Worm (Caenorhabditis elegans) whole organism, L1 larva: Measurements from ENCODE around the gene lgg-3.

ENCODE experiments used
- C04F5.9 ChIP-seq: sonication (generic microtip); optimal IDR thresholded peaks from 2 replicates; lab custom pipeline; 2016; ENCODE audit warnings: missing genetic modification characterization, missing compliant biosample characterization
- C16A3.4 ChIP-seq: fragments of 150-350 bp; optimal IDR thresholded peaks from 2 replicates; lab custom pipeline; 2014; ENCODE audit warnings: missing biosample characterization, missing genetic modification characterization
- C34B4.2 ChIP-seq: sonication (generic microtip); optimal IDR thresholded peaks from 2 replicates; lab custom pipeline; 2017; ENCODE audit warnings: mild to moderate bottlenecking, missing genetic modification characterization, missing compliant biosample characterization
- F16B12.6 ChIP-seq: fragments of 150-350 bp; optimal IDR thresholded peaks from 2 replicates; lab custom pipeline; 2014; ENCODE audit warnings: missing biosample characterization, missing genetic modification characterization
- Y116A8C.19 ChIP-seq: sonication (generic microtip); optimal IDR thresholded peaks from 2 replicates; lab custom pipeline; 2016; ENCODE audit warnings: missing compliant biosample characterization, missing genetic modification characterization, borderline replicate concordance
- aha-1 ChIP-seq: fragments of 150-350 bp; optimal IDR thresholded peaks from 2 replicates; lab custom pipeline; 2014; ENCODE audit warnings: missing biosample characterization, missing genetic modification characterization
- ceh-63 ChIP-seq: fragments of 200-800 bp; sonication (Bioruptor generic); optimal IDR thresholded peaks from 2 replicates; lab custom pipeline; 2018; ENCODE audit warnings: mild to moderate bottlenecking, missing genetic modification characterization, missing compliant biosample characterization
- ceh-8 ChIP-seq: fragments of 200-800 bp; sonication (Bioruptor generic); optimal IDR thresholded peaks from 2 replicates; lab custom pipeline; 2018; ENCODE audit warnings: mild to moderate bottlenecking, missing genetic modification characterization, moderate library complexity, missing compliant biosample characterization
- ceh-82 ChIP-seq, 3 experiments: fragments of 150-350 bp in 1 of 3; sonication (generic microtip) in 2 of 3; optimal IDR thresholded peaks; 2 replicates each; lab custom pipeline; 2014 to 2017; ENCODE audit warnings: missing biosample characterization in 3 of 3, missing genetic modification characterization in 3 of 3
- dsc-1 ChIP-seq: sonication (generic microtip); optimal IDR thresholded peaks from 2 replicates; lab custom pipeline; 2016; ENCODE audit warnings: mild to moderate bottlenecking, missing genetic modification characterization, missing compliant biosample characterization
- efl-1 ChIP-seq, 4 experiments: fragments of 150-350 bp; optimal IDR thresholded peaks in 3 of 4; peaks in 1 of 4; 1 replicate in 1 of 4; 2 replicates in 3 of 4; lab custom pipeline; 2014; ENCODE audit warnings: missing biosample characterization in 2 of 4, missing genetic modification characterization in 2 of 4, missing genetic modification reagents in 2 of 4
- egl-13 ChIP-seq: sonication (generic microtip); optimal IDR thresholded peaks from 2 replicates; lab custom pipeline; 2016; ENCODE audit warnings: missing genotype, missing genetic modification reagents, missing genetic modification characterization, missing compliant biosample characterization
- egl-27 ChIP-seq, 2 experiments: fragments of 150-350 bp in 1 of 2; sonication (generic microtip); optimal IDR thresholded peaks; 3 replicates each; lab custom pipeline; 2017 to 2018; ENCODE audit warnings: missing biosample characterization in 2 of 2, missing genetic modification characterization in 2 of 2, missing genetic modification reagents in 2 of 2
- elt-2 ChIP-seq: sonication (generic microtip); optimal IDR thresholded peaks from 2 replicates; lab custom pipeline; 2016; ENCODE audit warnings: missing genetic modification characterization, mild to moderate bottlenecking, inconsistent platforms, missing compliant biosample characterization, missing genetic modification reagents
- ets-5 ChIP-seq: fragments of 200-800 bp; sonication (Bioruptor generic); IDR thresholded peaks from 2 replicates; pipeline ENCODE4 v1.3.6; 2022; ENCODE audit warnings: missing genetic modification characterization, missing compliant biosample characterization
- fkh-4 ChIP-seq: sonication (generic microtip); optimal IDR thresholded peaks from 2 replicates; lab custom pipeline; 2016; ENCODE audit warnings: missing compliant biosample characterization, missing genetic modification characterization, borderline replicate concordance
- fos-1 ChIP-seq: fragments of 150-350 bp; optimal IDR thresholded peaks from 2 replicates; lab custom pipeline; 2014; ENCODE audit warnings: missing biosample characterization, missing genetic modification characterization
- hlh-17 ChIP-seq: fragments of 200-800 bp; sonication (Bioruptor generic); optimal IDR thresholded peaks from 2 replicates; lab custom pipeline; 2018; ENCODE audit warnings: missing genetic modification characterization, mild to moderate bottlenecking, missing compliant biosample characterization, moderate library complexity, borderline replicate concordance
- hpl-2 ChIP-seq: fragments of 150-350 bp; optimal IDR thresholded peaks from 2 replicates; lab custom pipeline; 2014; ENCODE audit warnings: missing biosample characterization, missing genetic modification reagents, missing genetic modification characterization
- jun-1 ChIP-seq: fragments of 150-350 bp; optimal IDR thresholded peaks from 2 replicates; lab custom pipeline; 2014; ENCODE audit warnings: missing biosample characterization, missing genetic modification reagents, missing genetic modification characterization
- lin-14 ChIP-seq: fragments of 200-800 bp; sonication (Bioruptor generic); optimal IDR thresholded peaks from 2 replicates; lab custom pipeline; 2018; ENCODE audit warnings: mild to moderate bottlenecking, missing genetic modification characterization, moderate library complexity, missing compliant biosample characterization
- lin-39 ChIP-seq: fragments of 150-350 bp; optimal IDR thresholded peaks from 2 replicates; lab custom pipeline; 2014; ENCODE audit warnings: missing biosample characterization, missing genetic modification reagents, missing genetic modification characterization
- lsy-2 ChIP-seq, 2 experiments: fragments of 150-350 bp; optimal IDR thresholded peaks; 2 replicates each; lab custom pipeline; 2014; ENCODE audit warnings: missing biosample characterization in 2 of 2, missing genetic modification characterization in 2 of 2
- mdl-1 ChIP-seq, 2 experiments: fragments of 150-350 bp; optimal IDR thresholded peaks; 2 replicates each; lab custom pipeline; 2014 to 2017; ENCODE audit warnings: missing biosample characterization in 2 of 2, missing genetic modification characterization in 2 of 2, inconsistent platforms in 1 of 2
- mef-2 ChIP-seq: fragments of 150-350 bp; optimal IDR thresholded peaks from 2 replicates; lab custom pipeline; 2014; ENCODE audit warnings: missing biosample characterization, missing genetic modification characterization
- nhr-11 ChIP-seq: fragments of 150-350 bp; optimal IDR thresholded peaks from 2 replicates; lab custom pipeline; 2014; ENCODE audit warnings: missing biosample characterization, missing genetic modification characterization
- nhr-19 ChIP-seq: fragments of 200-800 bp; sonication (Bioruptor generic); conservative IDR thresholded peaks from 2 replicates; pipeline ENCODE4 v1.3.6; 2022; ENCODE audit warnings: missing genetic modification characterization, missing compliant biosample characterization
- nhr-237 ChIP-seq: fragments of 150-350 bp; optimal IDR thresholded peaks from 2 replicates; lab custom pipeline; 2014; ENCODE audit warnings: missing biosample characterization, missing genetic modification characterization
- nhr-28 ChIP-seq: fragments of 150-350 bp; optimal IDR thresholded peaks from 2 replicates; lab custom pipeline; 2014; ENCODE audit warnings: missing biosample characterization, missing genetic modification characterization
- nhr-47 ChIP-seq: sonication (generic microtip); optimal IDR thresholded peaks from 2 replicates; lab custom pipeline; 2016; ENCODE audit warnings: mild to moderate bottlenecking, missing genetic modification characterization, moderate library complexity, missing compliant biosample characterization
- nhr-77 ChIP-seq: fragments of 150-350 bp; optimal IDR thresholded peaks from 2 replicates; lab custom pipeline; 2014; ENCODE audit warnings: missing biosample characterization, missing genetic modification characterization
- pag-3 ChIP-seq: sonication (generic microtip); optimal IDR thresholded peaks from 2 replicates; lab custom pipeline; 2017; ENCODE audit warnings: missing genetic modification characterization, mild to moderate bottlenecking, missing compliant biosample characterization, antibody characterized with exemption, borderline replicate concordance; ENCODE audit not compliant: insufficient read depth
- pqm-1 ChIP-seq: sonication (generic microtip); optimal IDR thresholded peaks from 3 replicates; lab custom pipeline; 2017; ENCODE audit warnings: missing biosample characterization, missing genetic modification characterization
- skn-1 ChIP-seq: fragments of 150-350 bp; optimal IDR thresholded peaks from 2 replicates; lab custom pipeline; 2014; ENCODE audit warnings: missing biosample characterization, missing genetic modification characterization
- snpc-4 ChIP-seq: fragments of 150-350 bp; optimal IDR thresholded peaks from 2 replicates; lab custom pipeline; 2014; ENCODE audit warnings: missing biosample characterization, missing genetic modification characterization
- snu-23 ChIP-seq: sonication (generic microtip); optimal IDR thresholded peaks from 2 replicates; lab custom pipeline; 2016; ENCODE audit warnings: missing genetic modification characterization, missing compliant biosample characterization
- sptf-1 ChIP-seq: fragments of 150-350 bp; optimal IDR thresholded peaks from 2 replicates; lab custom pipeline; 2014; ENCODE audit warnings: missing biosample characterization, missing genetic modification characterization
- sup-37 ChIP-seq: fragments of 200-800 bp; sonication (Bioruptor generic); optimal IDR thresholded peaks from 2 replicates; lab custom pipeline; 2018; ENCODE audit warnings: mild to moderate bottlenecking, missing genetic modification characterization, missing compliant biosample characterization
- swsn-7 ChIP-seq: sonication (generic microtip); optimal IDR thresholded peaks from 2 replicates; lab custom pipeline; 2016; ENCODE audit warnings: missing genetic modification characterization, missing compliant biosample characterization
- tbx-2 ChIP-seq: sonication (generic microtip); optimal IDR thresholded peaks from 2 replicates; lab custom pipeline; 2016; ENCODE audit warnings: missing genetic modification characterization, missing compliant biosample characterization
- tlp-1 ChIP-seq: fragments of 150-350 bp; optimal IDR thresholded peaks from 2 replicates; lab custom pipeline; 2014; ENCODE audit warnings: missing biosample characterization, missing genetic modification characterization
- unc-30 ChIP-seq: sonication (generic microtip); optimal IDR thresholded peaks from 2 replicates; lab custom pipeline; 2017; ENCODE audit warnings: missing biosample characterization, missing genetic modification characterization
- unc-86 ChIP-seq: sonication (generic microtip); optimal IDR thresholded peaks from 2 replicates; lab custom pipeline; 2016; ENCODE audit warnings: missing genetic modification characterization, missing compliant biosample characterization
- unc-98 ChIP-seq: fragments of 200-800 bp; sonication (Bioruptor generic); IDR thresholded peaks from 2 replicates; pipeline ENCODE4 v1.3.6; 2022; ENCODE audit warnings: missing genetic modification characterization, missing compliant biosample characterization
- vab-15 ChIP-seq: sonication (generic microtip); optimal IDR thresholded peaks from 2 replicates; lab custom pipeline; 2017; ENCODE audit warnings: missing genotype, mild to moderate bottlenecking, missing genetic modification characterization, missing compliant biosample characterization
- xbp-1 ChIP-seq: sonication (generic microtip); optimal IDR thresholded peaks from 2 replicates; lab custom pipeline; 2016; ENCODE audit warnings: missing genetic modification characterization, missing compliant biosample characterization
- ztf-11 ChIP-seq, 2 experiments: sonication (generic microtip); optimal IDR thresholded peaks; 2 replicates each; lab custom pipeline; 2016 to 2017; ENCODE audit warnings: missing genetic modification characterization in 2 of 2, missing biosample characterization in 1 of 2, missing compliant biosample characterization in 1 of 2

lgg-3 gene

ce11 chrIII:5653692-5654105, 44.1 kb downstream of the lgg-3 start (continued):
- no peak for TF ChIP-seq Y116A8C.19
- TF ChIP-seq dsc-1 (tag; lab: Kevin White, UChicago) = no peak
- no peak for TF ChIP-seq pqm-1
- peak; percentile 44 for TF ChIP-seq swsn-7 (tag; lab: Kevin White, UChicago)
- TF ChIP-seq snu-23 = peak; percentile 54
- TF ChIP-seq hlh-17 (GFP tag; lab: Kevin White, UChicago) = no peak
- peak; percentile 77 for TF ChIP-seq nhr-47
- TF ChIP-seq sptf-1 (tag; lab: Kevin White, UChicago) = no peak
- TF ChIP-seq lsy-2 (tag; optimal IDR thresholded peaks at IDR 0.05; lab: Kevin White, UChicago) = peak in 1 of 2 experiments; percentile 36
- no peak for TF ChIP-seq ceh-63 (GFP tag; lab: Kevin White, UChicago)
- TF ChIP-seq jun-1 = no peak
- no peak for TF ChIP-seq nhr-237
- TF ChIP-seq nhr-28 = no peak
- TF ChIP-seq tlp-1 = no peak
- TF ChIP-seq nhr-11 = no peak
- TF ChIP-seq lin-14 (GFP tag; lab: Kevin White, UChicago) = peak; percentile 44
- TF ChIP-seq fkh-4 (tag; lab: Kevin White, UChicago) = no peak
- no peak for TF ChIP-seq egl-13
- TF ChIP-seq snpc-4 (tag; lab: Kevin White, UChicago) = peak; percentile 98
- no peak for TF ChIP-seq mef-2
- peak; percentile 71 for TF ChIP-seq elt-2 (tag; lab: Kevin White, UChicago)
- TF ChIP-seq vab-15 (tag; lab: Kevin White, UChicago) = no peak
- no peak for TF ChIP-seq ets-5
- peak; percentile 63 for TF ChIP-seq nhr-19 (GFP tag; lab: Robert Waterston, UW)
- no peak for TF ChIP-seq tbx-2 (tag; lab: Kevin White, UChicago)
- TF ChIP-seq fos-1 (tag; lab: Kevin White, UChicago) = no peak
- peak in 1 of 2 experiments; percentile 1 for TF ChIP-seq ztf-11 (tag; optimal IDR thresholded peaks at IDR 0.05; lab: Kevin White, UChicago)
- TF ChIP-seq egl-27 (tag; optimal IDR thresholded peaks at IDR 0.05; lab: Kevin White, UChicago) = no peak
- TF ChIP-seq unc-30 (tag; lab: Kevin White, UChicago) = no peak
- TF ChIP-seq aha-1 = no peak
- TF ChIP-seq unc-98 (GFP tag; lab: Robert Waterston, UW) = no peak
- no peak for TF ChIP-seq mdl-1 (tag; optimal IDR thresholded peaks at IDR 0.05; lab: Kevin White, UChicago)
- TF ChIP-seq F16B12.6 = no peak
- peak; percentile 25 to 48 for TF ChIP-seq efl-1 (optimal IDR thresholded peaks at IDR 0.05; lab: Kevin White, UChicago)
- peak in 1 of 2 experiments; percentile 93 for TF ChIP-seq efl-1 (GFP tag; optimal IDR thresholded peaks at IDR 0.05 in 1 of 2; lab: Kevin White, UChicago)
- TF ChIP-seq lin-39 (tag; lab: Kevin White, UChicago) = peak; percentile 25
- TF ChIP-seq ceh-82 (tag; optimal IDR thresholded peaks at IDR 0.05; lab: Kevin White, UChicago) = no peak
- TF ChIP-seq C34B4.2 = no peak
- TF ChIP-seq C16A3.4 (tag; lab: Kevin White, UChicago) = no peak
- no peak for TF ChIP-seq ceh-8
- no peak for TF ChIP-seq C04F5.9 (tag; lab: Kevin White, UChicago)
- no peak for TF ChIP-seq unc-86 (tag; lab: Kevin White, UChicago)
- TF ChIP-seq xbp-1 (tag; lab: Kevin White, UChicago) = peak; percentile 26
- TF ChIP-seq hpl-2 (GFP tag; lab: Kevin White, UChicago) = no peak
- TF ChIP-seq pag-3 (tag; lab: Kevin White, UChicago) = no peak
- TF ChIP-seq nhr-77 (tag; lab: Kevin White, UChicago) = peak; percentile 27
- no peak for TF ChIP-seq sup-37
- TF ChIP-seq skn-1 (tag; lab: Kevin White, UChicago) = no peak
